Worm (Caenorhabditis elegans) whole organism, early embryonic: Measurements from ENCODE around the gene F25E5.9.

Source experiments
- B0310.2 ChIP-seq: sonication (generic microtip); optimal IDR thresholded peaks from 2 replicates; lab custom pipeline; 2016; ENCODE audit warnings: mild to moderate bottlenecking, missing genetic modification characterization, missing compliant biosample characterization
- F13C5.2 ChIP-seq: sonication (generic microtip); optimal IDR thresholded peaks from 2 replicates; lab custom pipeline; 2017; ENCODE audit warnings: mild to moderate bottlenecking, missing genetic modification characterization, inconsistent platforms, missing compliant biosample characterization
- aly-1 ChIP-seq: sonication (generic microtip); optimal IDR thresholded peaks from 2 replicates; lab custom pipeline; 2016; ENCODE audit warnings: missing genetic modification characterization, missing compliant biosample characterization
- ama-1 ChIP-seq: fragments of 150-350 bp; optimal IDR thresholded peaks from 2 replicates; lab custom pipeline; 2014
- ceh-13 ChIP-seq: fragments of 200-800 bp; sonication (Bioruptor generic); optimal IDR thresholded peaks from 2 replicates; lab custom pipeline; 2018; ENCODE audit warnings: mild to moderate bottlenecking, missing genetic modification characterization, missing compliant biosample characterization
- ceh-36 ChIP-seq: sonication (generic microtip); optimal IDR thresholded peaks from 2 replicates; lab custom pipeline; 2016; ENCODE audit warnings: missing genetic modification characterization, inconsistent platforms, missing compliant biosample characterization
- ets-7 ChIP-seq: sonication (generic microtip); optimal IDR thresholded peaks from 2 replicates; lab custom pipeline; 2016; ENCODE audit warnings: missing genotype, missing genetic modification characterization, missing compliant biosample characterization
- flt-1 ChIP-seq: fragments of 200-800 bp; sonication (Bioruptor generic); IDR thresholded peaks from 2 replicates; pipeline ENCODE4 v1.3.6; 2022; ENCODE audit warnings: missing genetic modification characterization, missing compliant biosample characterization
- hmbx-1 ChIP-seq: sonication (generic microtip); optimal IDR thresholded peaks from 2 replicates; lab custom pipeline; 2016; ENCODE audit warnings: mild to moderate bottlenecking, missing genetic modification characterization, missing compliant biosample characterization
- hmg-4 ChIP-seq: fragments of 200-800 bp; sonication (Bioruptor generic); optimal IDR thresholded peaks from 2 replicates; lab custom pipeline; 2018; ENCODE audit warnings: mild to moderate bottlenecking, missing genetic modification characterization, missing compliant biosample characterization
- hnd-1 ChIP-seq: sonication (generic microtip); optimal IDR thresholded peaks from 2 replicates; lab custom pipeline; 2016; ENCODE audit warnings: missing genetic modification characterization, missing compliant biosample characterization
- pes-1 ChIP-seq: fragments of 200-800 bp; sonication (Bioruptor generic); IDR thresholded peaks from 2 replicates; pipeline ENCODE4 v1.3.6; 2022; ENCODE audit warnings: missing genetic modification reagents, missing genetic modification characterization, missing compliant biosample characterization
- scrt-1 ChIP-seq: fragments of 200-800 bp; sonication (Bioruptor generic); IDR thresholded peaks from 2 replicates; pipeline ENCODE4 v1.3.6; 2022; ENCODE audit warnings: missing genetic modification characterization, missing compliant biosample characterization
- sea-1 ChIP-seq: fragments of 200-800 bp; sonication (Bioruptor generic); conservative IDR thresholded peaks from 2 replicates; pipeline ENCODE4 v1.3.6; 2022; ENCODE audit warnings: missing genetic modification characterization, missing compliant biosample characterization
- tbx-11 ChIP-seq: fragments of 200-800 bp; sonication (Bioruptor generic); IDR thresholded peaks from 2 replicates; pipeline ENCODE4 v1.3.6; 2022; ENCODE audit warnings: missing genetic modification characterization, missing compliant biosample characterization
- tbx-37 ChIP-seq: fragments of 200-800 bp; sonication (Bioruptor generic); conservative IDR thresholded peaks from 2 replicates; pipeline ENCODE4 v1.3.6; 2022; ENCODE audit warnings: missing genetic modification reagents, missing genetic modification characterization, missing compliant biosample characterization
- tra-4 ChIP-seq: sonication (generic microtip); optimal IDR thresholded peaks from 2 replicates; lab custom pipeline; 2017; ENCODE audit warnings: missing genetic modification characterization, missing compliant biosample characterization

The F25E5.9 gene

ce11 chrV:7465509-7465908 is 27.8 kb upstream of the F25E5.9 start, which contains the start of gene F25E5.1:
TSS of gene F25E5.1 (plus strand) at chrV:7465884.
- TF ChIP-seq F13C5.2 (peak; percentile 47), aly-1 (peak; percentile 3), B0310.2 (tag; lab: Kevin White, UChicago) (no peak), tbx-37 (GFP tag; lab: Robert Waterston, UW) (peak; percentile 62; the same call in 1 of the 2 replicates)

- TF ChIP-seq ets-7 (no peak), hmg-4 (no peak), tbx-11 (GFP tag; lab: Robert Waterston, UW) (no peak), flt-1 (GFP tag; lab: Robert Waterston, UW) (no peak), F13C5.2 (no peak), hnd-1 (tag; lab: Kevin White, UChicago) (no peak), hmbx-1 (no peak), tbx-37 (GFP tag; lab: Robert Waterston, UW) (no peak), tra-4 (tag; lab: Kevin White, UChicago) (no peak), sea-1 (GFP tag; lab: Robert Waterston, UW) (no peak), aly-1 (no peak), scrt-1 (GFP tag; lab: Robert Waterston, UW) (no peak), ceh-36 (no peak), ama-1 (lab: Kevin White, UChicago) (no peak), ceh-13 (GFP tag; lab: Kevin White, UChicago) (no peak), pes-1 (GFP tag; lab: Robert Waterston, UW) (no peak), B0310.2 (tag; lab: Kevin White, UChicago) (no peak)
These were observed 27.0 kb upstream of the F25E5.9 start, which contains the start of gene srh-89 for ce11 chrV:7464696-7465095. TSS of gene srh-89 (minus strand) at chrV:7464796.

ce11 chrV:7460898-7461297 is 23.2 kb upstream of the F25E5.9 start, which contains the start of gene srh-92:
TSS of gene srh-92 (minus strand) at chrV:7460998.
- TF ChIP-seq ama-1 (lab: Kevin White, UChicago) (no peak), aly-1 (no peak), pes-1 (GFP tag; lab: Robert Waterston, UW) (no peak), ceh-36 (no peak), tra-4 (tag; lab: Kevin White, UChicago) (no peak), ets-7 (no peak), hmbx-1 (no peak), tbx-37 (GFP tag; lab: Robert Waterston, UW) (no peak), F13C5.2 (no peak), B0310.2 (tag; lab: Kevin White, UChicago) (no peak), tbx-11 (GFP tag; lab: Robert Waterston, UW) (no peak), flt-1 (GFP tag; lab: Robert Waterston, UW) (no peak), scrt-1 (GFP tag; lab: Robert Waterston, UW) (no peak), ceh-13 (GFP tag; lab: Kevin White, UChicago) (no peak), hmg-4 (no peak), sea-1 (GFP tag; lab: Robert Waterston, UW) (no peak)

ce11 chrV:7455008-7455407 is 17.3 kb upstream of the F25E5.9 start, which contains the start of gene F25E5.2:
TSS of gene F25E5.2 (plus strand) at chrV:7455308.
- TF ChIP-seq ceh-36 (no peak), aly-1 (no peak), hnd-1 (tag; lab: Kevin White, UChicago) (no peak), scrt-1 (GFP tag; lab: Robert Waterston, UW) (no peak), ceh-13 (GFP tag; lab: Kevin White, UChicago) (no peak), ets-7 (no peak), F13C5.2 (no peak), tbx-37 (GFP tag; lab: Robert Waterston, UW) (no peak), hmbx-1 (no peak), B0310.2 (tag; lab: Kevin White, UChicago) (no peak), pes-1 (GFP tag; lab: Robert Waterston, UW) (no peak), ama-1 (lab: Kevin White, UChicago) (no peak), hmg-4 (no peak), tra-4 (tag; lab: Kevin White, UChicago) (no peak), sea-1 (GFP tag; lab: Robert Waterston, UW) (no peak), tbx-11 (GFP tag; lab: Robert Waterston, UW) (no peak), flt-1 (GFP tag; lab: Robert Waterston, UW) (no peak)

- no peak for TF ChIP-seq tra-4 (tag; lab: Kevin White, UChicago)
- no peak for TF ChIP-seq hmbx-1
- TF ChIP-seq tbx-11 (GFP tag; lab: Robert Waterston, UW), result no peak
- TF ChIP-seq ama-1 (lab: Kevin White, UChicago), result no peak
- TF ChIP-seq scrt-1 (GFP tag; lab: Robert Waterston, UW), result no peak
- no peak for TF ChIP-seq flt-1 (GFP tag; lab: Robert Waterston, UW)
- no peak for TF ChIP-seq F13C5.2
- TF ChIP-seq hmg-4, result no peak
- TF ChIP-seq ets-7, result no peak
- no peak for TF ChIP-seq hnd-1 (tag; lab: Kevin White, UChicago)
- TF ChIP-seq ceh-13 (GFP tag; lab: Kevin White, UChicago), result no peak
- no peak for TF ChIP-seq tbx-37 (GFP tag; lab: Robert Waterston, UW)
- TF ChIP-seq sea-1 (GFP tag; lab: Robert Waterston, UW), result no peak
These were observed 16.5 kb upstream of the F25E5.9 start, which contains the start of gene try-8 for ce11 chrV:7454236-7454635. TSS of gene try-8 (minus strand) at chrV:7454336.

- TF ChIP-seq ceh-13 (GFP tag; lab: Kevin White, UChicago), result no peak
- no peak for TF ChIP-seq B0310.2 (tag; lab: Kevin White, UChicago)
- no peak for TF ChIP-seq hmbx-1
- TF ChIP-seq scrt-1 (GFP tag; lab: Robert Waterston, UW), result no peak
- TF ChIP-seq sea-1 (GFP tag; lab: Robert Waterston, UW), result no peak
- TF ChIP-seq F13C5.2, result no peak
- TF ChIP-seq tbx-37 (GFP tag; lab: Robert Waterston, UW), result no peak
- no peak for TF ChIP-seq ets-7
- no peak for TF ChIP-seq pes-1 (GFP tag; lab: Robert Waterston, UW)
- TF ChIP-seq ceh-36, result no peak
- no peak for TF ChIP-seq ama-1 (lab: Kevin White, UChicago)
These were observed 13.7 kb upstream of the F25E5.9 start, which contains the start of gene try-11 for ce11 chrV:7451421-7451820. TSS of gene try-11 (plus strand) at chrV:7451721.

ce11 chrV:7449303-7449827 is 11.6 kb upstream of the F25E5.9 start, which contains the start of gene try-12:
TSS of gene try-12 (plus strand) at chrV:7449353.
- no peak for TF ChIP-seq hmg-4
- TF ChIP-seq tra-4 (tag; lab: Kevin White, UChicago), result no peak
- TF ChIP-seq scrt-1 (GFP tag; lab: Robert Waterston, UW), result no peak
- no peak for TF ChIP-seq F13C5.2
- TF ChIP-seq flt-1 (GFP tag; lab: Robert Waterston, UW), result no peak
- no peak for TF ChIP-seq ets-7
- no peak for TF ChIP-seq pes-1 (GFP tag; lab: Robert Waterston, UW)
